Fruit fly (Drosophila melanogaster): ENCODE data around the gene CG31715.

CG31715 gene

dm6 chr2L:10366525-10366924, 25.1 kb downstream of the CG31715 start, which contains the start of gene CG5056 (continued):
- no peak for TF ChIP-seq CG42726 (GFP tag; IDR thresholded peaks at IDR 0.05; ENCODE audit: partially characterized antibody)
- no peak for TF ChIP-seq fd64A (GFP tag; optimal IDR thresholded peaks at IDR 0.05)
- no peak for TF ChIP-seq unc-4 (GFP tag; IDR thresholded peaks at IDR 0.05; ENCODE audit: partially characterized antibody)
- TF ChIP-seq CG32532 (GFP tag; IDR thresholded peaks at IDR 0.05) = no peak
- TF ChIP-seq dm (GFP tag; optimal IDR thresholded peaks at IDR 0.05) = no peak
- TF ChIP-seq unpg (GFP tag; optimal IDR thresholded peaks at IDR 0.05) = no peak
- peak; percentile 39 for TF ChIP-seq Dref (GFP tag; IDR thresholded peaks at IDR 0.05)
- no peak for TF ChIP-seq Ada2b (GFP tag; IDR thresholded peaks at IDR 0.05)
- TF ChIP-seq Blimp-1 (GFP tag; optimal IDR thresholded peaks at IDR 0.05) = no peak
- peak; percentile 30 for TF ChIP-seq CG13424 (tag; optimal IDR thresholded peaks at IDR 0.05)
- TF ChIP-seq lilli (GFP tag; optimal IDR thresholded peaks at IDR 0.05) = no peak
- no peak for TF ChIP-seq CG5245 (GFP tag; optimal IDR thresholded peaks at IDR 0.05)
- TF ChIP-seq CG12104 (GFP tag; optimal IDR thresholded peaks at IDR 0.05) = no peak
- no peak for TF ChIP-seq pros (GFP tag; optimal IDR thresholded peaks at IDR 0.05)
- TF ChIP-seq CG31441 (GFP tag; IDR thresholded peaks at IDR 0.05) = no peak
- TF ChIP-seq nerfin-2 (GFP tag; IDR thresholded peaks at IDR 0.05; ENCODE audit: partially characterized antibody) = no peak
- no peak for TF ChIP-seq Lpt (GFP tag; optimal IDR thresholded peaks at IDR 0.05)
- no peak for TF ChIP-seq peb (GFP tag; IDR thresholded peaks at IDR 0.05)
- no peak for TF ChIP-seq Oli (tag; optimal IDR thresholded peaks at IDR 0.05)
- TF ChIP-seq Awh (GFP tag; IDR thresholded peaks at IDR 0.05) = no peak
- no peak for TF ChIP-seq shn (GFP tag; optimal IDR thresholded peaks at IDR 0.05)
- TF ChIP-seq sens-2 (GFP tag; IDR thresholded peaks at IDR 0.05) = no peak
- TF ChIP-seq seq (GFP tag; IDR thresholded peaks at IDR 0.05) = no peak
- TF ChIP-seq CG8359 (GFP tag; optimal IDR thresholded peaks at IDR 0.05; ENCODE audit: borderline replicate concordance) = no peak
- no peak for TF ChIP-seq CG1647 (GFP tag; optimal IDR thresholded peaks at IDR 0.05)
- TF ChIP-seq CG8089 (GFP tag; optimal IDR thresholded peaks at IDR 0.05) = no peak
- TF ChIP-seq CkIIα-i1 (GFP tag; IDR thresholded peaks at IDR 0.05) = no peak
- no peak for TF ChIP-seq eve (GFP tag; optimal IDR thresholded peaks at IDR 0.05)
- TF ChIP-seq Side (GFP tag; optimal IDR thresholded peaks at IDR 0.05) = no peak
- no peak for TF ChIP-seq Eip74EF (GFP tag; optimal IDR thresholded peaks at IDR 0.05)
- no peak for TF ChIP-seq Hand (GFP tag; optimal IDR thresholded peaks at IDR 0.05)
- no peak for TF ChIP-seq bcd (GFP tag; optimal IDR thresholded peaks at IDR 0.05)
- TF ChIP-seq CG12391 (tag; optimal IDR thresholded peaks at IDR 0.05) = peak; percentile 47
- no peak for TF ChIP-seq CG2129 (GFP tag; IDR thresholded peaks at IDR 0.05; ENCODE audit: partially characterized antibody)
- TF ChIP-seq Dip3 (GFP tag; optimal IDR thresholded peaks at IDR 0.05) = no peak
- no peak for TF ChIP-seq D19A (tag; optimal IDR thresholded peaks at IDR 0.05)
- no peak for TF ChIP-seq HHEX (GFP tag; optimal IDR thresholded peaks at IDR 0.05)
- TF ChIP-seq CG1832 (GFP tag; optimal IDR thresholded peaks at IDR 0.05) = no peak
- no peak for TF ChIP-seq ab (GFP tag; optimal IDR thresholded peaks at IDR 0.05)
- no peak for TF ChIP-seq fd3F (GFP tag; optimal IDR thresholded peaks at IDR 0.05)
- no peak for TF ChIP-seq oc (tag; optimal IDR thresholded peaks at IDR 0.05)
- TF ChIP-seq Dp (GFP tag; optimal IDR thresholded peaks at IDR 0.05) = peak; percentile 36
- TF ChIP-seq jumu (GFP tag; optimal IDR thresholded peaks at IDR 0.05) = no peak
- TF ChIP-seq Lhr (GFP tag; optimal IDR thresholded peaks at IDR 0.05) = peak; percentile 54
- peak; percentile 18 for TF ChIP-seq CG15696 (tag; optimal IDR thresholded peaks at IDR 0.05)
- no peak for TF ChIP-seq Oaz (GFP tag; IDR thresholded peaks at IDR 0.05)
- TF ChIP-seq jigr1 (GFP tag; IDR thresholded peaks at IDR 0.05) = no peak; the same call in 2 of the 3 replicates
- TF ChIP-seq CG34224 (GFP tag; IDR thresholded peaks at IDR 0.05; ENCODE audit: partially characterized antibody) = no peak
- no peak for TF ChIP-seq br (optimal IDR thresholded peaks at IDR 0.05)
- no peak for TF ChIP-seq CG6683 (GFP tag; optimal IDR thresholded peaks at IDR 0.05)
- peak; percentile 37 for TF ChIP-seq sug (tag; optimal IDR thresholded peaks at IDR 0.05)
